Fruit fly (Drosophila melanogaster) Kc167 (cell line): Measurements from ENCODE around the gene NetB.

Experiments used
- Myc ChIP-seq: fragments of >200 bp; optimal IDR thresholded peaks from 2 replicates; lab custom pipeline; 2017; ENCODE audit warnings: missing external identifiers
- h ChIP-seq: fragments of >200 bp; optimal IDR thresholded peaks from 3 replicates; lab custom pipeline; 2018; ENCODE audit warnings: missing external identifiers
- insv ChIP-seq: fragments of >200 bp; optimal IDR thresholded peaks from 3 replicates; lab custom pipeline; 2018; ENCODE audit warnings: missing external identifiers
- psq ChIP-seq: fragments of >200 bp; optimal IDR thresholded peaks from 2 replicates; lab custom pipeline; 2017; ENCODE audit warnings: missing external identifiers
- ttk ChIP-seq: sonication (Bioruptor generic); optimal IDR thresholded peaks from 2 replicates; lab custom pipeline; 2017; ENCODE audit warnings: missing external identifiers

- no peak for TF ChIP-seq insv
- no peak for TF ChIP-seq Myc (lab: Kevin White, UChicago)
- no peak for TF ChIP-seq psq
- TF ChIP-seq h (lab: Kevin White, UChicago) = no peak
- no peak for TF ChIP-seq ttk (lab: Kevin White, UChicago)
These were observed 5.4 kb downstream of the NetB start for dm6 chrX:14743819-14744218.
